Worm (Caenorhabditis elegans) whole organism, L2 larva: ENCODE data around the gene col-38.

Source experiments
- ama-1 ChIP-seq: fragments of 150-350 bp; optimal IDR thresholded peaks from 2 replicates; lab custom pipeline; 2018; ENCODE audit warnings: inconsistent platforms
- lin-39 ChIP-seq: fragments of 150-350 bp; optimal IDR thresholded peaks from 2 replicates; lab custom pipeline; 2014; ENCODE audit warnings: missing biosample characterization, missing genetic modification reagents, missing genetic modification characterization
- mbf-1 ChIP-seq: sonication (generic microtip); optimal IDR thresholded peaks from 2 replicates; lab custom pipeline; 2017; ENCODE audit warnings: missing biosample characterization, missing genetic modification characterization
- skn-1 ChIP-seq: sonication (generic microtip); optimal IDR thresholded peaks from 2 replicates; lab custom pipeline; 2017; ENCODE audit warnings: missing biosample characterization, missing genetic modification characterization

ce11 chrII:8575184-8575583 lies 6.3 kb upstream of the col-38 start, which contains the start of gene puf-5:
- TF ChIP-seq lin-39 (tag; lab: Kevin White, UChicago) (no peak), skn-1 (tag; lab: Kevin White, UChicago) (no peak), mbf-1 (tag; lab: Kevin White, UChicago) (no peak), ama-1 (lab: Kevin White, UChicago) (no peak)
